Fruit fly (Drosophila melanogaster): Measurements from ENCODE around the gene CycD.

Gene CycD

dm6 chrX:15909564-15910284, at the start of gene CycD (continued):
- TF ChIP-seq Dad (GFP tag; optimal IDR thresholded peaks at IDR 0.05), result no peak
- TF ChIP-seq sd (tag; optimal IDR thresholded peaks at IDR 0.05), result no peak
- TF ChIP-seq CG10147 (GFP tag; optimal IDR thresholded peaks at IDR 0.05), result no peak
- no peak for TF ChIP-seq CG6175 (GFP tag; IDR thresholded peaks at IDR 0.05)
- peak; percentile 58 for TF ChIP-seq pzg (GFP tag; optimal IDR thresholded peaks at IDR 0.05)
- no peak for TF ChIP-seq CG15073 (GFP tag; optimal IDR thresholded peaks at IDR 0.05)
- TF ChIP-seq Atf3 (GFP tag; optimal IDR thresholded peaks at IDR 0.05), result no peak
- peak in 1 of 2 experiments; percentile 1 for TF ChIP-seq crp (GFP tag; optimal IDR thresholded peaks at IDR 0.05)
- no peak for TF ChIP-seq da (GFP tag; optimal IDR thresholded peaks at IDR 0.05)
- TF ChIP-seq danr (GFP tag; IDR thresholded peaks at IDR 0.05), result no peak
- TF ChIP-seq CG34422 (GFP tag; IDR thresholded peaks at IDR 0.05), result no peak
- TF ChIP-seq pros (GFP tag; optimal IDR thresholded peaks at IDR 0.05), result no peak
- TF ChIP-seq ap (GFP tag; IDR thresholded peaks at IDR 0.05), result no peak
- TF ChIP-seq nerfin-2 (GFP tag; IDR thresholded peaks at IDR 0.05; ENCODE audit: partially characterized antibody), result no peak
- peak; percentile 69 for TF ChIP-seq CG7963 (GFP tag; IDR thresholded peaks at IDR 0.05; ENCODE audit: partially characterized antibody)
- no peak for TF ChIP-seq tll (GFP tag; optimal IDR thresholded peaks at IDR 0.05)
- peak; percentile 81 for TF ChIP-seq Med (GFP tag)
- TF ChIP-seq rib (GFP tag; IDR thresholded peaks at IDR 0.05), result no peak
- no peak for TF ChIP-seq wor (GFP tag; IDR thresholded peaks at IDR 0.05)
- no peak for TF ChIP-seq CG34224 (GFP tag; IDR thresholded peaks at IDR 0.05; ENCODE audit: partially characterized antibody)
- no peak for TF ChIP-seq org-1 (GFP tag; optimal IDR thresholded peaks at IDR 0.05)
- TF ChIP-seq D19B (GFP tag; optimal IDR thresholded peaks at IDR 0.05), result no peak
- no peak for TF ChIP-seq Lpt (GFP tag; optimal IDR thresholded peaks at IDR 0.05)
- no peak; the same call in 2 of the 3 replicates for TF ChIP-seq CG17361 (GFP tag; IDR thresholded peaks at IDR 0.05)
- TF ChIP-seq tio (GFP tag; optimal IDR thresholded peaks at IDR 0.05), result no peak
- no peak for TF ChIP-seq CG1602 (GFP tag; optimal IDR thresholded peaks at IDR 0.05)
- no peak for TF ChIP-seq Blimp-1 (GFP tag; optimal IDR thresholded peaks at IDR 0.05)
- TF ChIP-seq nom (GFP tag; optimal IDR thresholded peaks at IDR 0.05), result no peak
- no peak for TF ChIP-seq Nf-YC (tag; optimal IDR thresholded peaks at IDR 0.05)
- no peak for TF ChIP-seq Six4 (GFP tag; optimal IDR thresholded peaks at IDR 0.05)
- no peak for TF ChIP-seq CG6272 (GFP tag; IDR thresholded peaks at IDR 0.05)
- no peak for TF ChIP-seq GATAe (GFP tag; conservative IDR thresholded peaks at IDR 0.05)
- no peak for TF ChIP-seq CG15269 (tag; optimal IDR thresholded peaks at IDR 0.05)
- peak; percentile 47; the same call in 1 of the 2 replicates for TF ChIP-seq Ptx1 (GFP tag; IDR thresholded peaks at IDR 0.05)
- TF ChIP-seq bowl (GFP tag; IDR thresholded peaks at IDR 0.05), result no peak
- no peak for TF ChIP-seq CG2875 (GFP tag; optimal IDR thresholded peaks at IDR 0.05)
- peak; percentile 51 for TF ChIP-seq Mad (GFP tag; optimal IDR thresholded peaks at IDR 0.05)
- no peak for TF ChIP-seq pita (GFP tag; optimal IDR thresholded peaks at IDR 0.05)
- TF ChIP-seq Dp (GFP tag; optimal IDR thresholded peaks at IDR 0.05), result peak; percentile 14
- no peak for TF ChIP-seq ttk (GFP tag; IDR thresholded peaks at IDR 0.05)
- TF ChIP-seq Neu2 (GFP tag; optimal IDR thresholded peaks at IDR 0.05; ENCODE audit: borderline replicate concordance), result no peak
- no peak for TF ChIP-seq sr (GFP tag; IDR thresholded peaks at IDR 0.05)
- no peak for TF ChIP-seq dan (GFP tag; IDR thresholded peaks at IDR 0.05)
- no peak for TF ChIP-seq Oli (tag; optimal IDR thresholded peaks at IDR 0.05)
- TF ChIP-seq Nf-YA (GFP tag; IDR thresholded peaks at IDR 0.05), result no peak
- peak; percentile 71; the same call in 1 of the 2 replicates for TF ChIP-seq sisA (GFP tag; IDR thresholded peaks at IDR 0.05)
- TF ChIP-seq CG8478 (optimal IDR thresholded peaks at IDR 0.05), result no peak
- peak; percentile 4 for TF ChIP-seq trem (tag; optimal IDR thresholded peaks at IDR 0.05)
- peak; percentile 27 for TF ChIP-seq shn (GFP tag; optimal IDR thresholded peaks at IDR 0.05)
- no peak for TF ChIP-seq ac (GFP tag; optimal IDR thresholded peaks at IDR 0.05)

Data from whole organism, embryonic.